Worm (Caenorhabditis elegans): ENCODE measurements around the gene rmd-2.

Gene rmd-2

ce11 chrV:10006374-10006773 lies 20.3 kb upstream of the rmd-2 start:
- no peak for TF ChIP-seq efl-1 (optimal IDR thresholded peaks at IDR 0.05)
- peak in 1 of 2 experiments; percentile 90 for TF ChIP-seq efl-1 (GFP tag; optimal IDR thresholded peaks at IDR 0.05 in 1 of 2)
- peak; percentile 34 for TF ChIP-seq unc-130 (tag; optimal IDR thresholded peaks at IDR 0.05)
- no peak for TF ChIP-seq nhr-11 (tag; optimal IDR thresholded peaks at IDR 0.05)
- peak in 1 of 6 experiments; percentile 27 for TF ChIP-seq elt-3 (tag; optimal IDR thresholded peaks at IDR 0.05)
- TF ChIP-seq dsc-1 (tag; optimal IDR thresholded peaks at IDR 0.05), result no peak
- TF ChIP-seq lin-35 (GFP tag; optimal IDR thresholded peaks at IDR 0.05), result peak in 1 of 2 experiments; percentile 8

ce11 chrV:10004048-10004761 lies 18.1 kb upstream of the rmd-2 start, which contains the start of gene uda-1:
Gene uda-1 (plus strand): TSS chrV:10004755.
- TF ChIP-seq snpc-4 (tag; optimal IDR thresholded peaks at IDR 0.05) (peak; percentile 67), lin-35 (GFP tag; optimal IDR thresholded peaks at IDR 0.05) (peak in 1 of 2 experiments; percentile 21), nhr-20 (tag; optimal IDR thresholded peaks at IDR 0.05) (peak; percentile 21), nhr-85 (tag) (peak; percentile 9), blmp-1 (tag; optimal IDR thresholded peaks at IDR 0.05) (peak; percentile 21)

ce11 chrV:10003315-10003969 lies 17.4 kb upstream of the rmd-2 start:
- TF ChIP-seq C34B4.2 (tag; optimal IDR thresholded peaks at IDR 0.05) (no peak), skn-1 (tag; optimal IDR thresholded peaks at IDR 0.05) (peak; percentile 49), nhr-20 (tag; optimal IDR thresholded peaks at IDR 0.05) (peak; percentile 60), mep-1 (tag; optimal IDR thresholded peaks at IDR 0.05) (peak; percentile 49), elt-2 (tag; optimal IDR thresholded peaks at IDR 0.05) (peak; percentile 39), alr-1 (tag; optimal IDR thresholded peaks at IDR 0.05; ENCODE audit: borderline replicate concordance) (no peak), nhr-19 (GFP tag; conservative IDR thresholded peaks at IDR 0.05) (peak; percentile 48), Y116A8C.19 (tag; optimal IDR thresholded peaks at IDR 0.05; ENCODE audit: borderline replicate concordance) (no peak), xbp-1 (tag; optimal IDR thresholded peaks at IDR 0.05) (peak; percentile 56), pqm-1 (tag; optimal IDR thresholded peaks at IDR 0.05) (no peak), lin-13 (GFP tag; optimal IDR thresholded peaks at IDR 0.05) (peak; percentile 21), nhr-85 (tag) (peak; percentile 33), elt-3 (tag; optimal IDR thresholded peaks at IDR 0.05) (peak in 1 of 6 experiments; percentile 11), tbx-2 (tag; optimal IDR thresholded peaks at IDR 0.05) (peak; percentile 41), unc-130 (tag; optimal IDR thresholded peaks at IDR 0.05) (peak; percentile 48), nhr-77 (tag; optimal IDR thresholded peaks at IDR 0.05) (peak; percentile 31), snu-23 (GFP tag; optimal IDR thresholded peaks at IDR 0.05) (peak; percentile 70), egl-27 (tag; optimal IDR thresholded peaks at IDR 0.05) (no peak), ceh-82 (tag; optimal IDR thresholded peaks at IDR 0.05) (peak in 1 of 3 experiments; percentile 62), snpc-4 (tag; optimal IDR thresholded peaks at IDR 0.05) (peak; percentile 33), fkh-8 (tag; optimal IDR thresholded peaks at IDR 0.05) (peak; percentile 22), dpl-1 (GFP tag; optimal IDR thresholded peaks at IDR 0.05) (peak; percentile 54 to 67 (median 60)), ets-5 (GFP tag; IDR thresholded peaks at IDR 0.05) (no peak), nhr-47 (tag; optimal IDR thresholded peaks at IDR 0.05) (peak; percentile 40), pag-3 (tag; optimal IDR thresholded peaks at IDR 0.05; ENCODE audit: borderline replicate concordance, insufficient read depth) (peak; percentile 15), lsy-2 (tag; optimal IDR thresholded peaks at IDR 0.05) (peak; percentile 56 to 83), lir-3 (tag; optimal IDR thresholded peaks at IDR 0.05; ENCODE audit: poor library complexity) (peak; percentile 30), lin-14 (GFP tag; optimal IDR thresholded peaks at IDR 0.05) (peak; percentile 77), ceh-8 (GFP tag; optimal IDR thresholded peaks at IDR 0.05) (no peak), mdl-1 (tag; optimal IDR thresholded peaks at IDR 0.05) (peak in 1 of 2 experiments; percentile 1), rnt-1 (tag; optimal IDR thresholded peaks at IDR 0.05) (peak; percentile 71), nhr-12 (tag; optimal IDR thresholded peaks at IDR 0.05) (no peak), C16A3.4 (tag; optimal IDR thresholded peaks at IDR 0.05) (peak; percentile 83), lin-15B (tag; optimal IDR thresholded peaks at IDR 0.05) (peak; percentile 50), nhr-71 (tag; optimal IDR thresholded peaks at IDR 0.05) (peak; percentile 73), pax-3 (tag; optimal IDR thresholded peaks at IDR 0.05) (no peak), lin-35 (GFP tag; optimal IDR thresholded peaks at IDR 0.05) (peak; percentile 30 to 62), efl-1 (optimal IDR thresholded peaks at IDR 0.05) (peak; percentile 68 to 70), efl-1 (GFP tag; optimal IDR thresholded peaks at IDR 0.05 in 1 of 2) (peak in 1 of 2 experiments; percentile 44), F16B12.6 (tag; optimal IDR thresholded peaks at IDR 0.05) (peak; percentile 8), dsc-1 (tag; optimal IDR thresholded peaks at IDR 0.05) (peak; percentile 40)
